Worm (Caenorhabditis elegans) whole organism, late embryonic: Measurements from ENCODE around the gene yars-2.

Source experiments
- ama-1 ChIP-seq: fragments of 150-350 bp; optimal IDR thresholded peaks from 2 replicates; lab custom pipeline; 2014
- ceh-22 ChIP-seq: sonication (generic microtip); optimal IDR thresholded peaks from 2 replicates; lab custom pipeline; 2017; ENCODE audit warnings: missing biosample characterization, missing genetic modification characterization
- rnt-1 ChIP-seq: sonication (generic microtip); optimal IDR thresholded peaks from 2 replicates; lab custom pipeline; 2016; ENCODE audit warnings: missing genetic modification characterization, missing compliant biosample characterization

- TF ChIP-seq ama-1 (lab: Kevin White, UChicago) (no peak), rnt-1 (tag; lab: Kevin White, UChicago) (no peak), ceh-22 (tag; lab: Kevin White, UChicago) (no peak)
These were observed 39.4 kb upstream of the yars-2 start, which contains the start of gene Y17G9B.4 for ce11 chrIV:4751814-4752213.
